Fruit fly (Drosophila melanogaster) whole organism, pupa: ENCODE data around the gene CG12024.

Source experiments
- CG10348 ChIP-seq: fragments of 200-800 bp; sonication (Bioruptor generic); IDR thresholded peaks from 2 replicates; pipeline ENCODE4 v1.3.6; 2022; ENCODE audit warnings: missing biosample characterization, missing genetic modification characterization
- CG12605 ChIP-seq: fragments of 200-800 bp; sonication (Bioruptor generic); IDR thresholded peaks from 2 replicates; pipeline ENCODE4 v1.3.6; 2022; ENCODE audit warnings: missing biosample characterization, missing genetic modification characterization
- CG13204 ChIP-seq: fragments of 200-800 bp; sonication (Bioruptor generic); optimal IDR thresholded peaks from 2 replicates; lab custom pipeline; 2018; ENCODE audit warnings: missing biosample characterization, mild to moderate bottlenecking, missing genetic modification characterization, moderate library complexity
- CG14655 ChIP-seq: fragments of 200-800 bp; sonication (Bioruptor generic); optimal IDR thresholded peaks from 3 replicates; lab custom pipeline; 2017; ENCODE audit warnings: mild to moderate bottlenecking, missing biosample characterization, missing genetic modification reagents, missing genetic modification characterization
- CG15710 ChIP-seq: fragments of 200-800 bp; sonication (Bioruptor generic); optimal IDR thresholded peaks from 2 replicates; lab custom pipeline; 2018; ENCODE audit warnings: missing biosample characterization, mild to moderate bottlenecking, missing genetic modification characterization, moderate library complexity
- CG17806 ChIP-seq: fragments of 200-800 bp; sonication (Bioruptor generic); optimal IDR thresholded peaks from 2 replicates; lab custom pipeline; 2018; ENCODE audit warnings: missing biosample characterization, mild to moderate bottlenecking, missing genetic modification characterization, moderate library complexity
- CG32121 ChIP-seq: fragments of 200-800 bp; sonication (Bioruptor generic); IDR thresholded peaks from 2 replicates; pipeline ENCODE4 v1.3.6; 2022; ENCODE audit warnings: missing biosample characterization, missing genetic modification characterization
- CG34367 ChIP-seq: fragments of 200-800 bp; sonication (Bioruptor generic); optimal IDR thresholded peaks from 2 replicates; lab custom pipeline; 2018; ENCODE audit warnings: missing biosample characterization, mild to moderate bottlenecking, missing genetic modification characterization
- CG4496 ChIP-seq: fragments of 200-800 bp; sonication (Bioruptor generic); IDR thresholded peaks from 3 replicates; pipeline ENCODE4 v1.3.6; 2022; ENCODE audit warnings: missing biosample characterization, missing genetic modification characterization
- CG8159 ChIP-seq: fragments of 200-800 bp; sonication (Bioruptor generic); optimal IDR thresholded peaks from 3 replicates; lab custom pipeline; 2018; ENCODE audit warnings: missing biosample characterization, mild to moderate bottlenecking, missing genetic modification characterization, moderate library complexity
- CG8301 ChIP-seq: fragments of 200-800 bp; sonication (Bioruptor generic); optimal IDR thresholded peaks from 2 replicates; lab custom pipeline; 2018; ENCODE audit warnings: missing biosample characterization, mild to moderate bottlenecking, missing genetic modification characterization
- CG9948 ChIP-seq: fragments of 200-800 bp; sonication (Bioruptor generic); optimal IDR thresholded peaks from 2 replicates; lab custom pipeline; 2018; ENCODE audit warnings: missing biosample characterization, mild to moderate bottlenecking, missing genetic modification characterization, moderate library complexity
- D1 ChIP-seq: fragments of 200-800 bp; sonication (Bioruptor generic); optimal IDR thresholded peaks from 2 replicates; lab custom pipeline; 2018; ENCODE audit warnings: missing biosample characterization, mild to moderate bottlenecking, missing genetic modification characterization, moderate library complexity
- EcR ChIP-seq: fragments of 200-800 bp; sonication (Bioruptor generic); optimal IDR thresholded peaks from 3 replicates; lab custom pipeline; 2019; ENCODE audit warnings: missing biosample characterization, missing genetic modification characterization, mild to moderate bottlenecking, moderate library complexity, missing genetic modification reagents
- Ets98B ChIP-seq: fragments of 200-800 bp; sonication (Bioruptor generic); IDR thresholded peaks from 2 replicates; pipeline ENCODE4 v1.3.6; 2022; ENCODE audit warnings: missing biosample characterization, missing genetic modification characterization
- Pif1A ChIP-seq: fragments of 200-800 bp; sonication (Bioruptor generic); optimal IDR thresholded peaks from 3 replicates; lab custom pipeline; 2016; ENCODE audit warnings: missing biosample characterization, missing genetic modification characterization
- Pif1B ChIP-seq: fragments of 200-800 bp; sonication (Bioruptor generic); optimal IDR thresholded peaks from 3 replicates; lab custom pipeline; 2016; ENCODE audit warnings: missing biosample characterization, missing genetic modification characterization
- Snoo ChIP-seq: fragments of 200-800 bp; sonication (Bioruptor generic); optimal IDR thresholded peaks from 3 replicates; lab custom pipeline; 2017; ENCODE audit warnings: missing biosample characterization, mild to moderate bottlenecking, missing genetic modification characterization, inconsistent platforms
- fd96Ca ChIP-seq: fragments of 200-800 bp; sonication (Bioruptor generic); IDR thresholded peaks from 3 replicates; pipeline ENCODE4 v1.3.6; 2022; ENCODE audit warnings: missing biosample characterization, missing genetic modification characterization
- gl ChIP-seq: fragments of 200-800 bp; sonication (Bioruptor generic); optimal IDR thresholded peaks from 2 replicates; lab custom pipeline; 2018; ENCODE audit warnings: missing biosample characterization, mild to moderate bottlenecking, missing genetic modification characterization
- rn ChIP-seq: fragments of 200-800 bp; sonication (Bioruptor generic); IDR thresholded peaks from 2 replicates; pipeline ENCODE4 v1.3.6; 2022; ENCODE audit warnings: missing biosample characterization, missing genetic modification characterization

CG12024 gene

DNA sequence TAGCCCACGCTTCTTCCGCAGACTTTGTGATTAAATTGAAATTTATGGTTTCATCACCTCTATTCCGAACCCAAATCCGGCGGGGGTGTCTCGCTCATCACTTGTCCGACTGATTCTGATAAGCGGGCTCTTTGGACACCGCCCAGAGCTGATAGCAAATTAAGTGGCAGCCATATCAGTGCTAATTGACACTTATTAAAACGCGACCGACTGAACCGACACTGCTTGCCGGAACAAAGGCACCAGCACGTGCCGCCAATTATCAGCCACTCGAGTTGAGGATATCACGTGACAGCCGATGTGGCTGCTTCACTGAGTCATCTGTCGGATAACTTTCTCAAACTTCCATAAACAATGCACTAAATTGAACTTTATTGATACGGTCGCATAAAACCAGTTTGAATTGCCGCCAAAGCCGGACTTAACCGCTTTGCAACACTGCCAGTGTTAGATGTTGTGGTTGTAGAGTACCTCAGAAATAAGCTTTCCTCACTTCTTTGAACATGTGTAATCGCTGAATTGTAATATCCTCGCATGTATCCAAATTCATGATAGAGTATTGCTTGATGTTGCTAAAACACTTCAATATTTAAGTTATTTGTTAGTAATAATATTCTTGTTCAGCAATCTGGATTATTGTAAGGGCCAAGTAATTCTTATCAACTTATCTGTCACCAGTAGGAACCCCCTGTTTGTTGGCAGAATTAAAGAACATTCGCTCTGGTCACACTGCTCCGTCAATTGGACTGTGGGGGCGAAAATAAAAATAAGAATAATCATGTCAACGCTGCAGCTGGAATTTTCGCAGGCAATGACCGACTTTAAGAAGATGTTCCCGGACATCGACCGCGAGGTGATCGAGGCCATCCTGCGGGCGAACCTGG is at the start of gene CG12024:
Gene CG12024 (plus strand): TSS at position 699 of the 884 bp plus-strand sequence.
- TF ChIP-seq EcR (GFP tag; lab: Kevin White, UChicago), result no peak
- peak; percentile 62 for TF ChIP-seq CG8159 (tag; lab: Kevin White, UChicago)
- no peak for TF ChIP-seq fd96Ca (GFP tag; lab: Robert Waterston, UW)
- no peak for TF ChIP-seq CG13204 (GFP tag; lab: Kevin White, UChicago)
- TF ChIP-seq Pif1A (GFP tag; lab: Kevin White, UChicago), result peak; percentile 35
- peak; percentile 36 for TF ChIP-seq CG8301 (tag; lab: Kevin White, UChicago)
- no peak for TF ChIP-seq CG4496 (GFP tag; lab: Robert Waterston, UW)
- peak; percentile 61 for TF ChIP-seq CG15710 (tag; lab: Kevin White, UChicago)
- TF ChIP-seq CG14655 (GFP tag; lab: Kevin White, UChicago), result no peak
- TF ChIP-seq Snoo (tag; lab: Kevin White, UChicago), result peak; percentile 50
- TF ChIP-seq CG17806 (tag; lab: Kevin White, UChicago), result peak; percentile 29
- no peak for TF ChIP-seq D1 (tag; lab: Kevin White, UChicago)
- no peak for TF ChIP-seq CG12605 (GFP tag; lab: Robert Waterston, UW)
- peak; percentile 37 for TF ChIP-seq CG9948
- no peak for TF ChIP-seq rn (GFP tag; lab: Robert Waterston, UW)
- no peak for TF ChIP-seq gl (tag; lab: Kevin White, UChicago)
- TF ChIP-seq Ets98B, result peak; percentile 47; the same call in 1 of the 2 replicates
- no peak for TF ChIP-seq Pif1B (GFP tag; lab: Kevin White, UChicago)
- peak; percentile 22 for TF ChIP-seq CG34367
- TF ChIP-seq CG10348 (GFP tag; lab: Robert Waterston, UW), result no peak
- peak; percentile 20; the same call in 1 of the 2 replicates for TF ChIP-seq CG32121 (GFP tag; lab: Robert Waterston, UW)

DNA sequence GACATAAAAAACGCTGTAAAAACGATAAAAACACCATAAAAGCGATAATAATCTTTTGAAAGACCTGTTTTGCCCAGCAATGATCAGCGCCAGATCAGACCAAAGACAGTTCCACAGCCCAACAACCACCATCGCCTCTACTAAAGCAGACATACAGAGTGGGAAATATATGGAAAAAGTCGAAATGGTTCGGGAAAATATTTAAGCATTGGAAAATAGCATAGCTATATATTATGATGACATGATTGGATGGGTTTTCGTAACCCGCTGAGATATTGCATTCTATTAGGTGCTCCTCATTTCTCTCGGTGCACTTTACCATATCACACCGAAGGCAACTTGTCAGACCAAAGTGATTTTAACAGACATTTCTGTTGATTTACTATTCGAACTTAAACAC is 48.3 kb upstream of the CG12024 start:
- TF ChIP-seq CG13204 (GFP tag; lab: Kevin White, UChicago) (no peak), rn (GFP tag; lab: Robert Waterston, UW) (peak; percentile 83), CG15710 (tag; lab: Kevin White, UChicago) (peak; percentile 85), CG8301 (tag; lab: Kevin White, UChicago) (peak; percentile 78), CG14655 (GFP tag; lab: Kevin White, UChicago) (no peak), CG4496 (GFP tag; lab: Robert Waterston, UW) (peak; percentile 94), Ets98B (peak; percentile 92), fd96Ca (GFP tag; lab: Robert Waterston, UW) (peak; percentile 95), CG34367 (peak; percentile 86), CG12605 (GFP tag; lab: Robert Waterston, UW) (peak; percentile 82), CG9948 (peak; percentile 78), EcR (GFP tag; lab: Kevin White, UChicago) (no peak), CG10348 (GFP tag; lab: Robert Waterston, UW) (peak; percentile 68), D1 (tag; lab: Kevin White, UChicago) (no peak), CG8159 (tag; lab: Kevin White, UChicago) (peak; percentile 86), CG17806 (tag; lab: Kevin White, UChicago) (peak; percentile 87), Pif1B (GFP tag; lab: Kevin White, UChicago) (peak; percentile 89), Snoo (tag; lab: Kevin White, UChicago) (peak; percentile 60), gl (tag; lab: Kevin White, UChicago) (peak; percentile 79), CG32121 (GFP tag; lab: Robert Waterston, UW) (peak; percentile 85), Pif1A (GFP tag; lab: Kevin White, UChicago) (no peak)
- TF ChIP-seq, all 21 proteins: peak for 16

DNA sequence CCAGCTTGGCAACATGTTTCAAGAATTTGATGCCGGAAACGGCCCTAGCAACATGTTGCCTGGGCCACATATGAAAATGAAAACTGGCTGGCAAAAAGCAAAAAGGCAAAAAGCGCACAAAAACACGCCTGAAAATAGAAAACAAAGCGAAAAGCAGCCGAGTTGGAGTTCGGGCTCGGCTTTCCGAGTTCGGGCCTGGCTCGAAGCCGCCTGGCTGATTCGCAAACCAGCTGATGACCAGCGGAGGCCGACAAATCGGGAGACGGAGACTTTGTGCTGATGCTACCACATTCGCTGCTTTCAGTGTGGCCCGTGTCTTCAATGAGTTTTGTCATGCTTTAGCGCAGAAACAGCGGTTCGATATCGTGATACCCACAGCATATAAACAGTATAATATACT is 46.7 kb upstream of the CG12024 start, which contains the start of gene GV1:
Gene GV1 (plus strand): TSS at position 301 of the 400 bp plus-strand sequence.
- TF ChIP-seq CG15710 (tag; lab: Kevin White, UChicago) (peak; percentile 82), Pif1B (GFP tag; lab: Kevin White, UChicago) (peak; percentile 73), gl (tag; lab: Kevin White, UChicago) (peak; percentile 95), fd96Ca (GFP tag; lab: Robert Waterston, UW) (peak; percentile 72; the same call in 2 of the 3 replicates), Pif1A (GFP tag; lab: Kevin White, UChicago) (peak; percentile 78), EcR (GFP tag; lab: Kevin White, UChicago) (peak; percentile 77), CG8301 (tag; lab: Kevin White, UChicago) (peak; percentile 69), CG8159 (tag; lab: Kevin White, UChicago) (peak; percentile 80), CG9948 (peak; percentile 52), Ets98B (peak; percentile 80), D1 (tag; lab: Kevin White, UChicago) (peak; percentile 8), CG12605 (GFP tag; lab: Robert Waterston, UW) (peak; percentile 96), CG14655 (GFP tag; lab: Kevin White, UChicago) (peak; percentile 70), CG32121 (GFP tag; lab: Robert Waterston, UW) (peak; percentile 71), CG4496 (GFP tag; lab: Robert Waterston, UW) (peak; percentile 88), CG34367 (peak; percentile 83), CG10348 (GFP tag; lab: Robert Waterston, UW) (no peak), CG13204 (GFP tag; lab: Kevin White, UChicago) (peak; percentile 95), CG17806 (tag; lab: Kevin White, UChicago) (peak; percentile 72), rn (GFP tag; lab: Robert Waterston, UW) (no peak), Snoo (tag; lab: Kevin White, UChicago) (peak; percentile 48)

dm6 chr3L:1816614-1817013 is 40.4 kb upstream of the CG12024 start:
- no peak for TF ChIP-seq CG32121 (GFP tag; lab: Robert Waterston, UW)
- TF ChIP-seq EcR (GFP tag; lab: Kevin White, UChicago), result peak; percentile 83
